Fruit fly (Drosophila melanogaster): ENCODE measurements around the gene Nepl18.

Nepl18 gene

dm6 chr3R:28875345-28875744 lies at the start of gene Nepl18:
Nepl18 (plus strand) TSS chr3R:28875621.
- no peak for TF ChIP-seq EcR (GFP tag; optimal IDR thresholded peaks at IDR 0.05)
- no peak for TF ChIP-seq usp (GFP tag; optimal IDR thresholded peaks at IDR 0.05)
- no peak for TF ChIP-seq CG8478 (optimal IDR thresholded peaks at IDR 0.05)
- no peak for TF ChIP-seq Dll (optimal IDR thresholded peaks at IDR 0.05)
- TF ChIP-seq psq (optimal IDR thresholded peaks at IDR 0.05) = no peak
- no peak for TF ChIP-seq pan (optimal IDR thresholded peaks at IDR 0.05)

- no peak for TF ChIP-seq Dll (optimal IDR thresholded peaks at IDR 0.05)
- no peak for TF ChIP-seq psq (optimal IDR thresholded peaks at IDR 0.05)
- TF ChIP-seq usp (GFP tag; optimal IDR thresholded peaks at IDR 0.05) = no peak
- no peak for TF ChIP-seq pan (optimal IDR thresholded peaks at IDR 0.05)
- TF ChIP-seq EcR (GFP tag; optimal IDR thresholded peaks at IDR 0.05) = no peak
- no peak for TF ChIP-seq CG8478 (optimal IDR thresholded peaks at IDR 0.05)
Observed at dm6 chr3R:28827222-28827621, 48.2 kb upstream of the Nepl18 start.

- no peak for TF ChIP-seq psq (optimal IDR thresholded peaks at IDR 0.05)
- no peak for TF ChIP-seq usp (GFP tag; optimal IDR thresholded peaks at IDR 0.05)
- TF ChIP-seq pan (optimal IDR thresholded peaks at IDR 0.05) = no peak
- no peak for TF ChIP-seq EcR (GFP tag; optimal IDR thresholded peaks at IDR 0.05)
- no peak for TF ChIP-seq CG8478 (optimal IDR thresholded peaks at IDR 0.05)
- no peak for TF ChIP-seq Dll (optimal IDR thresholded peaks at IDR 0.05)
Observed at dm6 chr3R:28829328-28829916, 46.0 kb upstream of the Nepl18 start.

dm6 chr3R:28830746-28831145 lies 44.7 kb upstream of the Nepl18 start:
- TF ChIP-seq pan (optimal IDR thresholded peaks at IDR 0.05) = no peak
- TF ChIP-seq psq (optimal IDR thresholded peaks at IDR 0.05) = no peak
- TF ChIP-seq CG8478 (optimal IDR thresholded peaks at IDR 0.05) = no peak
- no peak for TF ChIP-seq Dll (optimal IDR thresholded peaks at IDR 0.05)
- TF ChIP-seq usp (GFP tag; optimal IDR thresholded peaks at IDR 0.05) = no peak
- TF ChIP-seq EcR (GFP tag; optimal IDR thresholded peaks at IDR 0.05) = no peak

- no peak for TF ChIP-seq pan (optimal IDR thresholded peaks at IDR 0.05)
- TF ChIP-seq Dll (optimal IDR thresholded peaks at IDR 0.05) = no peak
- no peak for TF ChIP-seq CG8478 (optimal IDR thresholded peaks at IDR 0.05)
- no peak for TF ChIP-seq EcR (GFP tag; optimal IDR thresholded peaks at IDR 0.05)
- TF ChIP-seq usp (GFP tag; optimal IDR thresholded peaks at IDR 0.05) = no peak
- no peak for TF ChIP-seq psq (optimal IDR thresholded peaks at IDR 0.05)
Observed at dm6 chr3R:28831172-28831571, 44.2 kb upstream of the Nepl18 start.

dm6 chr3R:28831626-28832267 lies 43.7 kb upstream of the Nepl18 start, which contains the start of gene WASp:
WASp (minus strand) TSS chr3R:28832024.
- no peak for TF ChIP-seq pan (optimal IDR thresholded peaks at IDR 0.05)

dm6 chr3R:28840620-28841019 lies 34.8 kb upstream of the Nepl18 start:
- no peak for TF ChIP-seq psq (optimal IDR thresholded peaks at IDR 0.05)
- no peak for TF ChIP-seq CG8478 (optimal IDR thresholded peaks at IDR 0.05)
- TF ChIP-seq Dll (optimal IDR thresholded peaks at IDR 0.05) = no peak
- no peak for TF ChIP-seq pan (optimal IDR thresholded peaks at IDR 0.05)
- no peak for TF ChIP-seq usp (GFP tag; optimal IDR thresholded peaks at IDR 0.05)
- TF ChIP-seq EcR (GFP tag; optimal IDR thresholded peaks at IDR 0.05) = no peak

- TF ChIP-seq pan (optimal IDR thresholded peaks at IDR 0.05) (no peak), usp (GFP tag; optimal IDR thresholded peaks at IDR 0.05) (no peak), Dll (optimal IDR thresholded peaks at IDR 0.05) (no peak), EcR (GFP tag; optimal IDR thresholded peaks at IDR 0.05) (no peak), psq (optimal IDR thresholded peaks at IDR 0.05) (no peak), CG8478 (optimal IDR thresholded peaks at IDR 0.05) (no peak)
Observed at dm6 chr3R:28841968-28842367, 33.5 kb upstream of the Nepl18 start.

dm6 chr3R:28842431-28842830 lies 33.0 kb upstream of the Nepl18 start:
- TF ChIP-seq EcR (GFP tag; optimal IDR thresholded peaks at IDR 0.05) (no peak), psq (optimal IDR thresholded peaks at IDR 0.05) (no peak), usp (GFP tag; optimal IDR thresholded peaks at IDR 0.05) (no peak), CG8478 (optimal IDR thresholded peaks at IDR 0.05) (no peak), pan (optimal IDR thresholded peaks at IDR 0.05) (no peak), Dll (optimal IDR thresholded peaks at IDR 0.05) (no peak)

- no peak for TF ChIP-seq psq (optimal IDR thresholded peaks at IDR 0.05)
- TF ChIP-seq CG8478 (optimal IDR thresholded peaks at IDR 0.05) = no peak
Observed at dm6 chr3R:28843776-28844610, 31.4 kb upstream of the Nepl18 start.

- TF ChIP-seq EcR (GFP tag; optimal IDR thresholded peaks at IDR 0.05) = no peak
- TF ChIP-seq usp (GFP tag; optimal IDR thresholded peaks at IDR 0.05) = no peak
- no peak for TF ChIP-seq psq (optimal IDR thresholded peaks at IDR 0.05)
- no peak for TF ChIP-seq pan (optimal IDR thresholded peaks at IDR 0.05)
- TF ChIP-seq CG8478 (optimal IDR thresholded peaks at IDR 0.05) = no peak
- no peak for TF ChIP-seq Dll (optimal IDR thresholded peaks at IDR 0.05)
Observed at dm6 chr3R:28844611-28845376, 30.6 kb upstream of the Nepl18 start, which contains the start of the genes Apc and spg. Apc (minus strand) TSS chr3R:28844748. spg (plus strand) TSS chr3R:28845270.

Data from whole organism.